Fruit fly (Drosophila melanogaster): Measurements from ENCODE around the gene escl.

Gene escl

dm6 chr2L:12006397-12007330, 15.9 kb downstream of the escl start (continued):
- TF ChIP-seq Fer1 (GFP tag; optimal IDR thresholded peaks at IDR 0.05) (peak; percentile 97), CG7987 (GFP tag; optimal IDR thresholded peaks at IDR 0.05) (peak; percentile 56), crol (GFP tag; IDR thresholded peaks at IDR 0.05) (no peak), ase (GFP tag; IDR thresholded peaks at IDR 0.05) (no peak), grau (tag; optimal IDR thresholded peaks at IDR 0.05) (peak; percentile 97), CTCF (GFP tag; optimal IDR thresholded peaks at IDR 0.05) (peak; percentile 21), wor (GFP tag; IDR thresholded peaks at IDR 0.05) (no peak), CG4424 (GFP tag; optimal IDR thresholded peaks at IDR 0.05) (peak; percentile 94), Dbx (GFP tag; IDR thresholded peaks at IDR 0.05) (no peak), Sox100B (GFP tag; optimal IDR thresholded peaks at IDR 0.05) (peak; percentile 99), CG43689 (GFP tag; IDR thresholded peaks at IDR 0.05) (no peak), fd64A (GFP tag; optimal IDR thresholded peaks at IDR 0.05) (no peak), Vsx1 (GFP tag; optimal IDR thresholded peaks at IDR 0.05) (peak; percentile 85), E2f1 (GFP tag; IDR thresholded peaks at IDR 0.05) (no peak), CG10462 (GFP tag; optimal IDR thresholded peaks at IDR 0.05) (peak; percentile 90), CG17568 (GFP tag; optimal IDR thresholded peaks at IDR 0.05) (peak; percentile 80), CG12104 (GFP tag; optimal IDR thresholded peaks at IDR 0.05) (peak; percentile 96), Atf3 (GFP tag; optimal IDR thresholded peaks at IDR 0.05) (peak; percentile 57), Hr78 (GFP tag; optimal IDR thresholded peaks at IDR 0.05) (peak in 1 of 2 experiments; percentile 33), fu2 (GFP tag; optimal IDR thresholded peaks at IDR 0.05) (peak; percentile 22), CG11696 (GFP tag; IDR thresholded peaks at IDR 0.05) (no peak), kah (GFP tag; optimal IDR thresholded peaks at IDR 0.05) (peak; percentile 42), Hr51 (GFP tag; optimal IDR thresholded peaks at IDR 0.05) (peak; percentile 41 to 96), Antp (GFP tag; optimal IDR thresholded peaks at IDR 0.05) (peak; percentile 65), so (GFP tag; IDR thresholded peaks at IDR 0.05) (no peak), Dip2 (GFP tag; IDR thresholded peaks at IDR 0.05) (no peak), CG4404 (GFP tag; IDR thresholded peaks at IDR 0.05) (no peak), ato (GFP tag; IDR thresholded peaks at IDR 0.05; ENCODE audit: partially characterized antibody) (no peak), CG10654 (GFP tag; optimal IDR thresholded peaks at IDR 0.05) (peak; percentile 88), HHEX (GFP tag; optimal IDR thresholded peaks at IDR 0.05) (peak; percentile 93), CG9817 (tag; optimal IDR thresholded peaks at IDR 0.05) (peak; percentile 91), chif (GFP tag; optimal IDR thresholded peaks at IDR 0.05) (peak; percentile 65 to 75), Scr (GFP tag; IDR thresholded peaks at IDR 0.05; ENCODE audit: partially characterized antibody) (no peak), CHES-1-like (GFP tag; optimal IDR thresholded peaks at IDR 0.05) (peak; percentile 32), sna (GFP tag; IDR thresholded peaks at IDR 0.05; ENCODE audit: partially characterized antibody) (no peak), CG30431 (GFP tag; optimal IDR thresholded peaks at IDR 0.05) (peak; percentile 87), CoRest (tag; optimal IDR thresholded peaks at IDR 0.05) (peak; percentile 99), seq (GFP tag; IDR thresholded peaks at IDR 0.05) (no peak), slp2 (GFP tag; optimal IDR thresholded peaks at IDR 0.05) (peak; percentile 70), amos (GFP tag; IDR thresholded peaks at IDR 0.05; ENCODE audit: partially characterized antibody) (no peak), CG14710 (tag; optimal IDR thresholded peaks at IDR 0.05) (peak; percentile 97), HLH54F (GFP tag; optimal IDR thresholded peaks at IDR 0.05) (peak; percentile 46), CG11723 (GFP tag; optimal IDR thresholded peaks at IDR 0.05) (peak; percentile 86), CG4707 (GFP tag; optimal IDR thresholded peaks at IDR 0.05) (peak; percentile 22), Rx (GFP tag; IDR thresholded peaks at IDR 0.05) (no peak), Side (GFP tag; optimal IDR thresholded peaks at IDR 0.05) (peak; percentile 34), dan (GFP tag; IDR thresholded peaks at IDR 0.05) (no peak), lab (GFP tag; optimal IDR thresholded peaks at IDR 0.05) (peak; percentile 94), corto (GFP tag; optimal IDR thresholded peaks at IDR 0.05) (no peak)

Data from whole organism, embryonic.